Worm (Caenorhabditis elegans): ENCODE measurements around the gene pqn-13.

pqn-13 gene

DNA sequence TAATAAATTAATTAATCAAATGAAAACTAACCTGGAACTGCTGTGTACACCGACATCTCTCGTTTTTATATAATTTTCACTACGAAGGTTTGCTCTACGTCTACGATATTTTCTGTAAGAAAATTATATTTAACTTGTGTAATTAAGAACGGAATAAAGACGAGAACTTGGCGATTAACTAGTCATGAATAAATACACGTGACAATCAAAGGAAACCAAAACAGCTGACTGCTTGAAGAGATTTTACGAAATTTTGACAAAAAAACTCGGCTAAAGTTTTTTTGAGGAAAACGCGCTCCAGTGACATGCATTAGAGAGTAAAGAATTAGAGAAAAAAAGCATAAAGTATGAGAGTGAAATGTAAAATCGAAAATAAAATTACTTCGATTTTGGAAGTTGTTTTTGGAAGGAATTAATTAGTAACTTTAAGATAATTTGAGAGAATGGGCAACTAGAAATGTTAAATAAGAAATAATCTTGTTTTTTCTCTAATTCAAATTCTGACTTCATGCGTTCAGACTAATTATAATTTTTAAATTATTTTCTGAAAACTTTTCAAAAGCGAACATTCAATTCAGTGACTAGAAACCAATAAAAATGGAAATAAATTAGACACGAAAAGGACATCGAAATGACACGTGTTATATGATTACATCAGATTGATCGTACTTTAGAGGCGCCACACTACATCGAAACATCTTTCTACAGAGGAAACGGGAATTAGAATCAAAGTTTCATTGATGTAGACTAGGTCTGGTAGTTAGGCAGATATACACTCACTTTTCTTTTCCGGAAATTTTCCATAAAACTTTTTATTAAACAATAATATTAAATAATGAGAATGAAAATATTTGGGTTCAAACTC is 11.4 kb upstream of the pqn-13 start, which contains the start of gene F25B4.7:
F25B4.7 (minus strand) TSS at position 112 of the 865 bp plus-strand sequence.
- TF ChIP-seq unc-98 (GFP tag; IDR thresholded peaks at IDR 0.05) = no peak
- TF ChIP-seq nhr-20 (tag; optimal IDR thresholded peaks at IDR 0.05) = peak; percentile 57
- TF ChIP-seq nhr-47 (tag; optimal IDR thresholded peaks at IDR 0.05) = no peak
- no peak for TF ChIP-seq egl-13 (tag; optimal IDR thresholded peaks at IDR 0.05)
- no peak for TF ChIP-seq irx-1 (tag; optimal IDR thresholded peaks at IDR 0.05)
- no peak for TF ChIP-seq F16B12.6 (tag; optimal IDR thresholded peaks at IDR 0.05)
- TF ChIP-seq alr-1 (tag; optimal IDR thresholded peaks at IDR 0.05; ENCODE audit: borderline replicate concordance) = no peak
- no peak for TF ChIP-seq pax-3 (tag; optimal IDR thresholded peaks at IDR 0.05)
- TF ChIP-seq C16A3.4 (tag; optimal IDR thresholded peaks at IDR 0.05) = peak; percentile 10
- peak; percentile 80 for TF ChIP-seq nhr-85 (tag)
- TF ChIP-seq zag-1 (tag; optimal IDR thresholded peaks at IDR 0.05) = no peak
- peak; percentile 42 for TF ChIP-seq lin-14 (GFP tag; optimal IDR thresholded peaks at IDR 0.05)
- no peak for TF ChIP-seq efl-3 (GFP tag; optimal IDR thresholded peaks at IDR 0.05)
- TF ChIP-seq ztf-4 (tag; optimal IDR thresholded peaks at IDR 0.05) = no peak
- no peak for TF ChIP-seq isw-1 (GFP tag; IDR thresholded peaks at IDR 0.05)
- TF ChIP-seq hpl-2 (GFP tag; optimal IDR thresholded peaks at IDR 0.05) = no peak
- peak; percentile 24 for TF ChIP-seq snpc-4 (tag; optimal IDR thresholded peaks at IDR 0.05)
- TF ChIP-seq hlh-4 (tag; optimal IDR thresholded peaks at IDR 0.05) = no peak
- TF ChIP-seq nhr-28 (tag; optimal IDR thresholded peaks at IDR 0.05) = no peak
- TF ChIP-seq nhr-19 (GFP tag; conservative IDR thresholded peaks at IDR 0.05) = peak; percentile 69
- TF ChIP-seq lin-15B (tag; optimal IDR thresholded peaks at IDR 0.05) = peak; percentile 9
- TF ChIP-seq efl-1 (optimal IDR thresholded peaks at IDR 0.05) = peak; percentile 32 to 36
- TF ChIP-seq efl-1 (GFP tag; optimal IDR thresholded peaks at IDR 0.05 in 1 of 2) = peak; percentile 25 to 87
- no peak for TF ChIP-seq nhr-77 (tag; optimal IDR thresholded peaks at IDR 0.05)
- TF ChIP-seq lin-39 (tag; optimal IDR thresholded peaks at IDR 0.05) = no peak
- no peak for TF ChIP-seq elt-2 (tag; optimal IDR thresholded peaks at IDR 0.05)
- no peak for TF ChIP-seq fkh-8 (tag; optimal IDR thresholded peaks at IDR 0.05)
- TF ChIP-seq mep-1 (tag; optimal IDR thresholded peaks at IDR 0.05) = peak; percentile 53
- TF ChIP-seq nhr-76 (tag; optimal IDR thresholded peaks at IDR 0.05) = no peak
- TF ChIP-seq lin-13 (GFP tag; optimal IDR thresholded peaks at IDR 0.05) = no peak
- peak; percentile 5 for TF ChIP-seq rnt-1 (tag; optimal IDR thresholded peaks at IDR 0.05)
- TF ChIP-seq sox-4 (tag; optimal IDR thresholded peaks at IDR 0.05) = no peak
- no peak for TF ChIP-seq nhr-12 (tag; optimal IDR thresholded peaks at IDR 0.05)
- no peak for TF ChIP-seq ets-5 (GFP tag; IDR thresholded peaks at IDR 0.05)
- no peak for TF ChIP-seq nhr-90 (tag; optimal IDR thresholded peaks at IDR 0.05; ENCODE audit: poor library complexity)
- TF ChIP-seq mab-9 (GFP tag; IDR thresholded peaks at IDR 0.05) = no peak
- TF ChIP-seq ceh-8 (GFP tag; optimal IDR thresholded peaks at IDR 0.05) = no peak
- TF ChIP-seq snu-23 (GFP tag; optimal IDR thresholded peaks at IDR 0.05) = peak; percentile 3
- peak in 1 of 2 experiments; percentile 47 for TF ChIP-seq lsy-2 (tag; optimal IDR thresholded peaks at IDR 0.05)
- no peak for TF ChIP-seq swsn-7 (tag; optimal IDR thresholded peaks at IDR 0.05)
- no peak for TF ChIP-seq Y116A8C.19 (tag; optimal IDR thresholded peaks at IDR 0.05; ENCODE audit: borderline replicate concordance)
- no peak for TF ChIP-seq fkh-4 (tag; optimal IDR thresholded peaks at IDR 0.05; ENCODE audit: borderline replicate concordance)
- peak; percentile 6 for TF ChIP-seq skn-1 (tag; optimal IDR thresholded peaks at IDR 0.05)
- TF ChIP-seq elt-3 (tag; optimal IDR thresholded peaks at IDR 0.05) = peak in 2 of 6 experiments; percentile 18 to 39
- peak in 1 of 3 experiments; percentile 12 for TF ChIP-seq ceh-82 (tag; optimal IDR thresholded peaks at IDR 0.05)
- TF ChIP-seq dpl-1 (GFP tag; optimal IDR thresholded peaks at IDR 0.05) = peak; percentile 24 to 37 (median 31)
- TF ChIP-seq hlh-17 (GFP tag; optimal IDR thresholded peaks at IDR 0.05; ENCODE audit: borderline replicate concordance) = no peak
- TF ChIP-seq nhr-71 (tag; optimal IDR thresholded peaks at IDR 0.05) = peak; percentile 48
- peak in 1 of 2 experiments; percentile 8 for TF ChIP-seq lin-35 (GFP tag; optimal IDR thresholded peaks at IDR 0.05)
- TF ChIP-seq nhr-237 (tag; optimal IDR thresholded peaks at IDR 0.05) = no peak
- TF ChIP-seq xbp-1 (tag; optimal IDR thresholded peaks at IDR 0.05) = no peak

Measured in whole organism, L1 larva.